Worm (Caenorhabditis elegans) whole organism, early embryonic: Measurements from ENCODE around the gene btb-16.

Experiments
- B0310.2 ChIP-seq: sonication (generic microtip); optimal IDR thresholded peaks from 2 replicates; lab custom pipeline; 2016; ENCODE audit warnings: mild to moderate bottlenecking, missing genetic modification characterization, missing compliant biosample characterization
- F13C5.2 ChIP-seq: sonication (generic microtip); optimal IDR thresholded peaks from 2 replicates; lab custom pipeline; 2017; ENCODE audit warnings: mild to moderate bottlenecking, missing genetic modification characterization, inconsistent platforms, missing compliant biosample characterization
- ama-1 ChIP-seq: fragments of 150-350 bp; optimal IDR thresholded peaks from 2 replicates; lab custom pipeline; 2014
- ets-7 ChIP-seq: sonication (generic microtip); optimal IDR thresholded peaks from 2 replicates; lab custom pipeline; 2016; ENCODE audit warnings: missing genotype, missing genetic modification characterization, missing compliant biosample characterization
- hmbx-1 ChIP-seq: sonication (generic microtip); optimal IDR thresholded peaks from 2 replicates; lab custom pipeline; 2016; ENCODE audit warnings: mild to moderate bottlenecking, missing genetic modification characterization, missing compliant biosample characterization
- pes-1 ChIP-seq: fragments of 200-800 bp; sonication (Bioruptor generic); IDR thresholded peaks from 2 replicates; pipeline ENCODE4 v1.3.6; 2022; ENCODE audit warnings: missing genetic modification reagents, missing genetic modification characterization, missing compliant biosample characterization
- scrt-1 ChIP-seq: fragments of 200-800 bp; sonication (Bioruptor generic); IDR thresholded peaks from 2 replicates; pipeline ENCODE4 v1.3.6; 2022; ENCODE audit warnings: missing genetic modification characterization, missing compliant biosample characterization
- tbx-11 ChIP-seq: fragments of 200-800 bp; sonication (Bioruptor generic); IDR thresholded peaks from 2 replicates; pipeline ENCODE4 v1.3.6; 2022; ENCODE audit warnings: missing genetic modification characterization, missing compliant biosample characterization
- tbx-37 ChIP-seq: fragments of 200-800 bp; sonication (Bioruptor generic); conservative IDR thresholded peaks from 2 replicates; pipeline ENCODE4 v1.3.6; 2022; ENCODE audit warnings: missing genetic modification reagents, missing genetic modification characterization, missing compliant biosample characterization
- tra-4 ChIP-seq: sonication (generic microtip); optimal IDR thresholded peaks from 2 replicates; lab custom pipeline; 2017; ENCODE audit warnings: missing genetic modification characterization, missing compliant biosample characterization

- TF ChIP-seq ama-1 (lab: Kevin White, UChicago) (no peak), F13C5.2 (no peak), ets-7 (tag; lab: Kevin White, UChicago) (no peak), B0310.2 (tag; lab: Kevin White, UChicago) (no peak), hmbx-1 (tag; lab: Kevin White, UChicago) (no peak), tra-4 (tag; lab: Kevin White, UChicago) (no peak), tbx-37 (GFP tag; lab: Robert Waterston, UW) (no peak), scrt-1 (no peak), pes-1 (GFP tag; lab: Robert Waterston, UW) (no peak), tbx-11 (GFP tag; lab: Robert Waterston, UW) (no peak)
Observed at ce11 chrII:3310957-3311657, 14.4 kb downstream of the btb-16 start.
